Worm (Caenorhabditis elegans) whole organism, L4 larva: ENCODE results near the gene F48E8.3.

ENCODE experiments used
- F10B5.3 ChIP-seq: sonication (generic microtip); optimal IDR thresholded peaks from 2 replicates; lab custom pipeline; 2016; ENCODE audit warnings: mild to moderate bottlenecking, missing genetic modification characterization, missing compliant biosample characterization
- F49E8.2 ChIP-seq: sonication (generic microtip); optimal IDR thresholded peaks from 2 replicates; lab custom pipeline; 2016; ENCODE audit warnings: missing compliant biosample characterization, mild to moderate bottlenecking, missing genetic modification characterization, borderline replicate concordance
- Y105C5A.15 ChIP-seq: fragments of 200-800 bp; sonication (Bioruptor generic); IDR thresholded peaks from 2 replicates; pipeline ENCODE4 v1.3.6; 2022; ENCODE audit warnings: missing genetic modification characterization, missing compliant biosample characterization
- Y5F2A.4 ChIP-seq: fragments of 200-800 bp; sonication (Bioruptor generic); optimal IDR thresholded peaks from 2 replicates; lab custom pipeline; 2018; ENCODE audit warnings: mild to moderate bottlenecking, missing genetic modification characterization, missing compliant biosample characterization
- Y75B8A.6 ChIP-seq: fragments of 200-800 bp; sonication (Bioruptor generic); IDR thresholded peaks from 2 replicates; pipeline ENCODE4 v1.3.6; 2022; ENCODE audit warnings: missing genetic modification reagents, missing genetic modification characterization, missing compliant biosample characterization
- ama-1 ChIP-seq: fragments of 150-350 bp; optimal IDR thresholded peaks from 2 replicates; lab custom pipeline; 2014; ENCODE audit warnings: inconsistent platforms, mixed read lengths
- ceh-28 ChIP-seq: fragments of 150-350 bp; optimal IDR thresholded peaks from 2 replicates; lab custom pipeline; 2014; ENCODE audit warnings: missing biosample characterization, missing genetic modification reagents, missing genetic modification characterization
- ceh-32 ChIP-seq: sonication (generic microtip); optimal IDR thresholded peaks from 2 replicates; lab custom pipeline; 2016; ENCODE audit warnings: mild to moderate bottlenecking, missing genetic modification characterization, missing compliant biosample characterization; ENCODE audit not compliant: poor library complexity
- ceh-44 ChIP-seq: fragments of 200-800 bp; sonication (Bioruptor generic); IDR thresholded peaks from 2 replicates; pipeline ENCODE4 v1.3.6; 2022; ENCODE audit warnings: missing genetic modification reagents, missing genetic modification characterization, missing compliant biosample characterization
- ces-1 ChIP-seq: fragments of 150-350 bp; sonication (generic microtip); optimal IDR thresholded peaks from 4 replicates; lab custom pipeline; 2014; ENCODE audit warnings: missing biosample characterization, missing genetic modification reagents, missing genetic modification characterization
- cey-2 ChIP-seq: sonication (generic microtip); optimal IDR thresholded peaks from 3 replicates; lab custom pipeline; 2017; ENCODE audit warnings: missing genetic modification characterization, mild to moderate bottlenecking, missing compliant biosample characterization, antibody characterized with exemption, borderline replicate concordance; ENCODE audit not compliant: insufficient read depth
- daf-12 ChIP-seq: fragments of 150-350 bp; optimal IDR thresholded peaks from 2 replicates; lab custom pipeline; 2014; ENCODE audit warnings: missing biosample characterization, missing genetic modification reagents, missing genetic modification characterization
- dmd-8 ChIP-seq: fragments of 200-800 bp; sonication (Bioruptor generic); IDR thresholded peaks from 2 replicates; pipeline ENCODE4 v1.3.6; 2022; ENCODE audit warnings: missing genetic modification characterization, missing compliant biosample characterization
- dve-1 ChIP-seq: sonication (generic microtip); optimal IDR thresholded peaks from 2 replicates; lab custom pipeline; 2017; ENCODE audit warnings: antibody characterized with exemption, mild to moderate bottlenecking, missing genetic modification characterization, missing compliant biosample characterization; ENCODE audit not compliant: insufficient read depth
- egl-27 ChIP-seq: sonication (generic microtip); optimal IDR thresholded peaks from 3 replicates; lab custom pipeline; 2017; ENCODE audit warnings: missing biosample characterization, missing genetic modification reagents, missing genetic modification characterization
- fkh-10 ChIP-seq: fragments of 150-350 bp; optimal IDR thresholded peaks from 2 replicates; lab custom pipeline; 2014; ENCODE audit warnings: missing biosample characterization, missing genetic modification reagents, missing genetic modification characterization
- fos-1 ChIP-seq: fragments of 150-350 bp; optimal IDR thresholded peaks from 2 replicates; lab custom pipeline; 2014; ENCODE audit warnings: missing biosample characterization, missing genetic modification characterization
- hif-1 ChIP-seq, 2 experiments: sonication (generic microtip); optimal IDR thresholded peaks; 2 replicates each; lab custom pipeline; 2016 to 2017; ENCODE audit warnings: missing compliant biosample characterization in 2 of 2, missing genetic modification characterization in 2 of 2, missing genetic modification reagents in 2 of 2, missing genotype in 2 of 2, mild to moderate bottlenecking in 1 of 2
- hlh-11 ChIP-seq: fragments of 200-800 bp; sonication (Bioruptor generic); optimal IDR thresholded peaks from 2 replicates; lab custom pipeline; 2018; ENCODE audit warnings: mild to moderate bottlenecking, missing genetic modification characterization, missing compliant biosample characterization
- hlh-30 ChIP-seq: sonication (generic microtip); optimal IDR thresholded peaks from 2 replicates; lab custom pipeline; 2017; ENCODE audit warnings: antibody characterized with exemption, mild to moderate bottlenecking, missing genetic modification characterization, missing compliant biosample characterization; ENCODE audit not compliant: insufficient read depth
- mdl-1 ChIP-seq, 2 experiments: fragments of 150-350 bp in 1 of 2; sonication (generic microtip) in 1 of 2; optimal IDR thresholded peaks; 2 replicates each; lab custom pipeline; 2014 to 2017; ENCODE audit warnings: missing biosample characterization in 2 of 2, missing genetic modification characterization in 2 of 2
- mdt-29 ChIP-seq: fragments of 200-800 bp; sonication (Bioruptor generic); IDR thresholded peaks from 2 replicates; pipeline ENCODE4 v1.3.6; 2022; ENCODE audit warnings: missing genetic modification reagents, missing genetic modification characterization, missing compliant biosample characterization
- mep-1 ChIP-seq: fragments of 150-350 bp; sonication (generic microtip); optimal IDR thresholded peaks from 3 replicates; lab custom pipeline; 2014; ENCODE audit warnings: missing biosample characterization, missing genetic modification characterization
- nhr-10 ChIP-seq: fragments of 150-350 bp; optimal IDR thresholded peaks from 2 replicates; lab custom pipeline; 2014; ENCODE audit warnings: missing biosample characterization, missing genetic modification characterization
- nhr-102 ChIP-seq: sonication (generic microtip); optimal IDR thresholded peaks from 2 replicates; lab custom pipeline; 2016; ENCODE audit warnings: mild to moderate bottlenecking, missing genetic modification characterization, moderate library complexity, missing compliant biosample characterization
- nhr-11 ChIP-seq: fragments of 150-350 bp; optimal IDR thresholded peaks from 2 replicates; lab custom pipeline; 2014; ENCODE audit warnings: missing biosample characterization, missing genetic modification characterization
- nhr-28 ChIP-seq: fragments of 150-350 bp; optimal IDR thresholded peaks from 2 replicates; lab custom pipeline; 2014; ENCODE audit warnings: missing biosample characterization, missing genetic modification characterization
- nhr-41 ChIP-seq: fragments of 200-800 bp; sonication (Bioruptor generic); IDR thresholded peaks from 2 replicates; pipeline ENCODE4 v1.3.6; 2022; ENCODE audit warnings: missing genetic modification reagents, missing genetic modification characterization, missing compliant biosample characterization
- nhr-42 ChIP-seq: fragments of 200-800 bp; sonication (Bioruptor generic); IDR thresholded peaks from 2 replicates; pipeline ENCODE4 v1.3.6; 2022; ENCODE audit warnings: missing genetic modification characterization, missing compliant biosample characterization
- nhr-76 ChIP-seq: fragments of 150-350 bp; optimal IDR thresholded peaks from 2 replicates; lab custom pipeline; 2014; ENCODE audit warnings: missing biosample characterization, missing genetic modification characterization
- pha-4 ChIP-seq, 2 experiments: fragments of 150-350 bp in 1 of 2; fragments of 200-800 bp in 1 of 2; sonication (Bioruptor generic) in 1 of 2; IDR thresholded peaks in 1 of 2; optimal IDR thresholded peaks in 1 of 2; 2 replicates each; pipeline versions ENCODE4 v1.3.6 to Lab custom; 2014 to 2022; ENCODE audit warnings: missing genetic modification characterization in 2 of 2, missing genetic modification reagents in 2 of 2, missing biosample characterization in 1 of 2, missing compliant biosample characterization in 1 of 2
- pqm-1 ChIP-seq: sonication (generic microtip); optimal IDR thresholded peaks from 2 replicates; lab custom pipeline; 2017; ENCODE audit warnings: missing biosample characterization, missing genetic modification characterization
- sdz-12 ChIP-seq: fragments of 200-800 bp; sonication (Bioruptor generic); optimal IDR thresholded peaks from 2 replicates; lab custom pipeline; 2018; ENCODE audit warnings: mild to moderate bottlenecking, missing genetic modification characterization, missing compliant biosample characterization
- skn-1 ChIP-seq: fragments of 150-350 bp; optimal IDR thresholded peaks from 2 replicates; lab custom pipeline; 2014; ENCODE audit warnings: missing biosample characterization, missing genetic modification characterization
- spr-1 ChIP-seq: sonication (generic microtip); optimal IDR thresholded peaks from 2 replicates; lab custom pipeline; 2016; ENCODE audit warnings: mild to moderate bottlenecking, missing genetic modification characterization, missing compliant biosample characterization
- unc-130 ChIP-seq: sonication (generic microtip); optimal IDR thresholded peaks from 2 replicates; lab custom pipeline; 2016; ENCODE audit warnings: missing genetic modification reagents, missing genetic modification characterization, missing compliant biosample characterization
- unc-62 ChIP-seq, 3 experiments: fragments of 150-350 bp in 1 of 3; sonication (generic microtip); optimal IDR thresholded peaks in 2 of 3; peaks in 1 of 3; 1 replicate in 1 of 3; 2 replicates in 2 of 3; lab custom pipeline; 2014 to 2017; ENCODE audit warnings: missing biosample characterization in 3 of 3, missing genetic modification characterization in 3 of 3, missing genetic modification reagents in 3 of 3, missing genotype in 1 of 3
- zag-1 ChIP-seq: fragments of 150-350 bp; optimal IDR thresholded peaks from 2 replicates; lab custom pipeline; 2014; ENCODE audit warnings: missing biosample characterization, missing genetic modification characterization
- zfp-2 ChIP-seq: sonication (generic microtip); optimal IDR thresholded peaks from 2 replicates; lab custom pipeline; 2016; ENCODE audit warnings: mild to moderate bottlenecking, missing genetic modification characterization, missing compliant biosample characterization
- zip-11 ChIP-seq: fragments of 200-800 bp; sonication (Bioruptor generic); IDR thresholded peaks from 2 replicates; pipeline ENCODE4 v1.3.6; 2022; ENCODE audit warnings: missing genetic modification characterization, missing compliant biosample characterization

The F48E8.3 gene

ce11 chrIII:5423665-5424133, 37.5 kb upstream of the F48E8.3 start, which contains the start of gene dnj-24 (continued):
- no peak for TF ChIP-seq cey-2 (tag; lab: Kevin White, UChicago)

- no peak for TF ChIP-seq zfp-2 (tag; lab: Kevin White, UChicago)
- TF ChIP-seq fkh-10 (GFP tag; lab: Kevin White, UChicago) = no peak
- no peak for TF ChIP-seq nhr-28 (tag; lab: Kevin White, UChicago)
- TF ChIP-seq unc-130 (GFP tag; lab: Kevin White, UChicago) = no peak
- TF ChIP-seq mdt-29 (GFP tag; lab: Robert Waterston, UW) = no peak
- TF ChIP-seq mdl-1 (tag; optimal IDR thresholded peaks at IDR 0.05; lab: Kevin White, UChicago) = no peak
- TF ChIP-seq hlh-11 (tag; lab: Kevin White, UChicago) = peak; percentile 45
- TF ChIP-seq pha-4 (GFP tag; IDR thresholded peaks at IDR 0.05; lab: Robert Waterston, UW) = no peak
- peak; percentile 78 for TF ChIP-seq pha-4 (tag; optimal IDR thresholded peaks at IDR 0.05; lab: Kevin White, UChicago)
- TF ChIP-seq fos-1 (tag; lab: Kevin White, UChicago) = no peak
- TF ChIP-seq sdz-12 = no peak
- no peak for TF ChIP-seq ceh-32
- no peak for TF ChIP-seq Y105C5A.15 (GFP tag; lab: Robert Waterston, UW)
- TF ChIP-seq nhr-41 (GFP tag; lab: Robert Waterston, UW) = no peak
- no peak for TF ChIP-seq nhr-76
- TF ChIP-seq F49E8.2 (tag; lab: Kevin White, UChicago) = no peak
- peak in 1 of 2 experiments; percentile 54 for TF ChIP-seq unc-62 (GFP tag; optimal IDR thresholded peaks at IDR 0.05 in 1 of 2; lab: Kevin White, UChicago)
- no peak for TF ChIP-seq unc-62 (tag; optimal IDR thresholded peaks at IDR 0.05; lab: Kevin White, UChicago)
- no peak for TF ChIP-seq nhr-10 (tag; lab: Kevin White, UChicago)
- TF ChIP-seq spr-1 (tag; lab: Kevin White, UChicago) = no peak
- no peak for TF ChIP-seq zag-1 (tag; lab: Kevin White, UChicago)
- TF ChIP-seq mep-1 (tag; lab: Kevin White, UChicago) = peak; percentile 13
- TF ChIP-seq zip-11 (GFP tag; lab: Robert Waterston, UW) = no peak
- peak; percentile 63 for TF ChIP-seq hlh-30
- no peak for TF ChIP-seq ceh-44
- TF ChIP-seq F10B5.3 (tag; lab: Kevin White, UChicago) = no peak
- TF ChIP-seq daf-12 (tag; lab: Kevin White, UChicago) = no peak
- no peak for TF ChIP-seq nhr-11 (tag; lab: Kevin White, UChicago)
- no peak for TF ChIP-seq egl-27 (tag; lab: Kevin White, UChicago)
- no peak for TF ChIP-seq Y75B8A.6 (GFP tag; lab: Robert Waterston, UW)
- TF ChIP-seq pqm-1 (tag; lab: Kevin White, UChicago) = no peak
- no peak for TF ChIP-seq ama-1 (lab: Kevin White, UChicago)
- TF ChIP-seq dmd-8 (GFP tag; lab: Robert Waterston, UW) = no peak
- TF ChIP-seq hif-1 (tag; optimal IDR thresholded peaks at IDR 0.05; lab: Kevin White, UChicago) = no peak
- no peak for TF ChIP-seq ces-1
- peak; percentile 9 for TF ChIP-seq dve-1 (tag; lab: Kevin White, UChicago)
- no peak for TF ChIP-seq ceh-28 (tag; lab: Kevin White, UChicago)
- TF ChIP-seq nhr-42 (GFP tag; lab: Robert Waterston, UW) = no peak
- TF ChIP-seq Y5F2A.4 (GFP tag; lab: Kevin White, UChicago) = no peak
- no peak for TF ChIP-seq nhr-102 (tag; lab: Kevin White, UChicago)
- TF ChIP-seq cey-2 (tag; lab: Kevin White, UChicago) = no peak
- TF ChIP-seq skn-1 = no peak
Observed at ce11 chrIII:5424363-5424762, 36.8 kb upstream of the F48E8.3 start.
